Fruit fly (Drosophila melanogaster): ENCODE data around the gene spen.

Gene spen

DNA sequence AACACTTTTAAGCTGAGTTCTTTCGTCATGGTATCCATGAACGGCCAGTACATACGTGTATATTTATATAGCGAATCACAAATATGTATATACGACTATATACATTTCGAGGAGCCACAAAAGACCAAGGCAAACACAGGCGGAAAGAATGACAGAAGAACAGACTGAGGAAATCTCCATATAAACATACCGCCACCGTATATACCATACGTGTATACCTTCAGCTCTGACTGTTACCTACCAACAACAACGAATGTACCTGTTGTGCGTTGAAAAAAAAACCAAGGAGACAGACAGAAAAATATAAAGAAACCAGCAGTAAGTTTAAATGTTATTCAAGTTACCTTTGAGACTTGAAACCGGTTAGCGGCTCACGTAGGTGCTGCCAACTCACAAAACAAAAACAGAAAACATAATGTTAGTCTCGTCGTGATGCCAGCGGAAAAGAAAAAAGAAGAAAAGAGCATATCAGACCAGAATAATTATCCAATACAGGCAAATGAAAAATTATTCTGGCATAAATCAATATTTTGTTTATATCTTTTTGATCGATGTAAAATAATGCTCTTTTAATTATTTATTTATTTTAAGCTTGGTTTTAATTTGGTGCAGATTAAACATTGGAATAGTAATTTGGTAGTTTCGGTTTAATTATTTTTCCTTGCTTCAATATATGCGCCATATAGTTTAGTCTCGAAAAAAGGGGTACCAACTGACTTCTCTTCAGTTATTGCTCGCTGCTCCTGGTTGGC lies 12.8 kb downstream of the spen start (continued):
- TF ChIP-seq jigr1 (GFP tag; IDR thresholded peaks at IDR 0.05) (no peak), MBD-R2 (GFP tag; IDR thresholded peaks at IDR 0.05) (no peak), CG4282 (GFP tag; optimal IDR thresholded peaks at IDR 0.05) (no peak), maf-S (GFP tag; optimal IDR thresholded peaks at IDR 0.05) (no peak), Hr39 (optimal IDR thresholded peaks at IDR 0.05) (no peak), cg (GFP tag; optimal IDR thresholded peaks at IDR 0.05) (peak; percentile 22), CG13424 (tag; optimal IDR thresholded peaks at IDR 0.05) (no peak), CG7987 (GFP tag; optimal IDR thresholded peaks at IDR 0.05) (peak; percentile 38), YL-1 (GFP tag; optimal IDR thresholded peaks at IDR 0.05) (no peak), crol (GFP tag; IDR thresholded peaks at IDR 0.05) (no peak), CG34376 (GFP tag; optimal IDR thresholded peaks at IDR 0.05) (no peak), NC2β (GFP tag; optimal IDR thresholded peaks at IDR 0.05) (no peak), CG15479 (GFP tag; optimal IDR thresholded peaks at IDR 0.05) (no peak), CG6272 (GFP tag; IDR thresholded peaks at IDR 0.05) (no peak), CG7556 (GFP tag; optimal IDR thresholded peaks at IDR 0.05) (no peak), ara (GFP tag; IDR thresholded peaks at IDR 0.05) (no peak), unc-4 (GFP tag; IDR thresholded peaks at IDR 0.05; ENCODE audit: partially characterized antibody) (no peak), HLHmδ (GFP tag; optimal IDR thresholded peaks at IDR 0.05) (no peak), row (GFP tag; IDR thresholded peaks at IDR 0.05) (no peak), ranshi (GFP tag; IDR thresholded peaks at IDR 0.05) (no peak), pan (optimal IDR thresholded peaks at IDR 0.05) (no peak), pan (GFP tag; optimal IDR thresholded peaks at IDR 0.05 in 1 of 2, IDR thresholded peaks at IDR 0.05 in 1 of 2) (peak in 1 of 2 experiments; percentile 4), pnt (GFP tag; optimal IDR thresholded peaks at IDR 0.05) (no peak), CG9727 (GFP tag; optimal IDR thresholded peaks at IDR 0.05) (no peak), trem (tag; optimal IDR thresholded peaks at IDR 0.05) (peak; percentile 69), Rfx (GFP tag; IDR thresholded peaks at IDR 0.05) (no peak), CG4424 (GFP tag; optimal IDR thresholded peaks at IDR 0.05) (no peak), gcm (GFP tag; optimal IDR thresholded peaks at IDR 0.05) (no peak), CG1832 (GFP tag; optimal IDR thresholded peaks at IDR 0.05) (no peak), ewg (GFP tag; optimal IDR thresholded peaks at IDR 0.05) (no peak), CG31388 (GFP tag; optimal IDR thresholded peaks at IDR 0.05) (no peak), CG2116 (GFP tag; optimal IDR thresholded peaks at IDR 0.05) (no peak), exex (tag; optimal IDR thresholded peaks at IDR 0.05) (no peak), nom (GFP tag; optimal IDR thresholded peaks at IDR 0.05) (peak; percentile 71), abd-A (tag; optimal IDR thresholded peaks at IDR 0.05) (peak; percentile 33), chinmo (GFP tag; IDR thresholded peaks at IDR 0.05; ENCODE audit: partially characterized antibody) (peak; percentile 81; the same call in 1 of the 4 replicates), NFAT (GFP tag; IDR thresholded peaks at IDR 0.05) (no peak), CG13894 (tag; optimal IDR thresholded peaks at IDR 0.05) (peak; percentile 73), pho (GFP tag; optimal IDR thresholded peaks at IDR 0.05) (no peak), aop (GFP tag; IDR thresholded peaks at IDR 0.05) (no peak), vnd (GFP tag; IDR thresholded peaks at IDR 0.05; ENCODE audit: partially characterized antibody) (no peak), CG11560 (tag; IDR thresholded peaks at IDR 0.05) (no peak), Dip3 (GFP tag; optimal IDR thresholded peaks at IDR 0.05) (no peak), Drgx (GFP tag; IDR thresholded peaks at IDR 0.05) (no peak; the same call in 1 of the 2 replicates), Fer3 (tag; optimal IDR thresholded peaks at IDR 0.05) (peak; percentile 1), BEAF-32 (GFP tag; optimal IDR thresholded peaks at IDR 0.05) (no peak), dpn (GFP tag; optimal IDR thresholded peaks at IDR 0.05) (no peak), CG11504 (tag; optimal IDR thresholded peaks at IDR 0.05) (no peak), ci (GFP tag; IDR thresholded peaks at IDR 0.05) (no peak), CG10366 (GFP tag; IDR thresholded peaks at IDR 0.05) (no peak)
